Fruit fly (Drosophila melanogaster) whole organism, pupa: Measurements from ENCODE around the gene Polr3A.

Experiments used
- CG17806 ChIP-seq: fragments of 200-800 bp; sonication (Bioruptor generic); optimal IDR thresholded peaks from 2 replicates; lab custom pipeline; 2018; ENCODE audit warnings: missing biosample characterization, mild to moderate bottlenecking, missing genetic modification characterization, moderate library complexity
- CG34367 ChIP-seq: fragments of 200-800 bp; sonication (Bioruptor generic); optimal IDR thresholded peaks from 2 replicates; lab custom pipeline; 2018; ENCODE audit warnings: missing biosample characterization, mild to moderate bottlenecking, missing genetic modification characterization
- Snoo ChIP-seq: fragments of 200-800 bp; sonication (Bioruptor generic); optimal IDR thresholded peaks from 3 replicates; lab custom pipeline; 2017; ENCODE audit warnings: missing biosample characterization, mild to moderate bottlenecking, missing genetic modification characterization, inconsistent platforms

DNA sequence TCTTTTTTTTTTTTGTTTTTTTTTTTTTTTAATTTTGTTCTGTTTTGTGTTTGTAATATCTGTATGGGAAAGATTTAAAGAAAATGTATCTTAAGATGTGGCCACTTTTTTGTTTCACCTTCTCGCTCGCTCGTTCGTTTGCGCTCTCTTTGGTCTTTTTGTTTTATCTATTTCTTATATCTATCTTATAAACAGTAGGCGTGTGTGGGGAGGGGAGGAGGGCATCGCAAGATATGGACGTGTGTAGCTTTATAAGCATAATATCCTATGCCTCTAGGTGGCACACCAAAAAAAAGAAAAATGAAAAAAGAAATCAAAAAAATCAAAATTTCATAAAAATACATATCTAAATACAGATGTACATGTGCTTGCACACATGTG is 49.8 kb downstream of the Polr3A start:
- TF ChIP-seq CG34367 (tag; lab: Kevin White, UChicago): no peak
- TF ChIP-seq CG17806 (tag; lab: Kevin White, UChicago): no peak
- no peak for TF ChIP-seq Snoo (tag; lab: Kevin White, UChicago)
